Fruit fly (Drosophila melanogaster): ENCODE data around the gene CG6793.

The CG6793 gene

DNA sequence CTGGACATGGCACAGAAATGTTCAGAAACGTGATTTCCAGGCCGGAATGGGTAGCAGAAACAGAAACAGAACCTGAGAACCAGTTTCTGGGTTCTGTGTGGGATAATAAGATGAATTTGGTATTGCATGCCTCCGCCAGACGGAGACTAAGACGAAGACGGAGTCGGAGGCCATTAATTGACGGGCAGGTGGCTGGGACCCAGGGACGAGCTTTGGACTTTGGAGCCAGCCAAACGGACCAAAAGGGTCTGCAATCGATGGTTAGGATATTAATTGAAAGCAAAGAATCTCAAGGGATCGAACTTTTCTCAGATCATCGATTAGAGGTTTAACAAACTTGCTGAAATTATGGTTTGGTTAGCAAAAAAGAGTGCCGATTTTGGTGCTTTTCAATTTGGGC, 27.9 kb upstream of the CG6793 start:
- TF ChIP-seq Dif (GFP tag; optimal IDR thresholded peaks at IDR 0.05; ENCODE audit: partially characterized antibody) (peak; percentile 12), Jra (GFP tag; optimal IDR thresholded peaks at IDR 0.05) (no peak), woc (GFP tag; optimal IDR thresholded peaks at IDR 0.05) (no peak), Vsx2 (GFP tag; optimal IDR thresholded peaks at IDR 0.05; ENCODE audit: partially characterized antibody) (peak; percentile 36), psq (GFP tag; optimal IDR thresholded peaks at IDR 0.05) (peak; percentile 8)

DNA sequence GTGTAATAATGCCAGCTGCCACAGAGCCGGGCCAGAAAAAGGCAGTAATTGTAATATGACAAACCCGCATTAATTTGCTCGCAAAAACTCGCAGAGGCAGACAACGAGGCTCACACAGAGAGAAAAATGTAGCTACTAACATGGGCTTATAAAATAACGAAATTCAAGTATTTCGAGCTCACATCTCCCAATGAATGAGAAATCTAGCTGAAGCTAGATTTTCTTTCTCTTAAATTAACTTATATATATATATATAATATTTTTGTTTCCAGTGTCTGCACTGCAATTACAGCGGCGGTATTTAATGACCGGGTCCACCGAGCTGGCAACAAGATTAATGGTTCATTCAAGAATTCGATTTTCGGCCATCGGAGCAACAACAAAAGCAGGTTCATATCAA, 26.0 kb upstream of the CG6793 start:
- TF ChIP-seq Hnf4 (GFP tag; optimal IDR thresholded peaks at IDR 0.05) (no peak), dmrt93B (GFP tag; optimal IDR thresholded peaks at IDR 0.05) (peak; percentile 41), fru (GFP tag; optimal IDR thresholded peaks at IDR 0.05) (peak; percentile 43), jim (GFP tag; optimal IDR thresholded peaks at IDR 0.05) (no peak), HLH106 (tag; optimal IDR thresholded peaks at IDR 0.05) (peak; percentile 72), Myc (optimal IDR thresholded peaks at IDR 0.05) (no peak), N (GFP tag; optimal IDR thresholded peaks at IDR 0.05) (no peak), lola (GFP tag; optimal IDR thresholded peaks at IDR 0.05) (no peak), foxo (GFP tag; optimal IDR thresholded peaks at IDR 0.05) (peak in 1 of 2 experiments; percentile 55), Dfd (GFP tag; optimal IDR thresholded peaks at IDR 0.05) (no peak), sage (GFP tag; optimal IDR thresholded peaks at IDR 0.05) (peak; percentile 15), ey (GFP tag; optimal IDR thresholded peaks at IDR 0.05) (peak; percentile 12), pan (optimal IDR thresholded peaks at IDR 0.05) (no peak), rgr (GFP tag; optimal IDR thresholded peaks at IDR 0.05) (peak; percentile 66), dl (GFP tag; optimal IDR thresholded peaks at IDR 0.05; ENCODE audit: insufficient read depth in 1 of 2, partially characterized antibody in 2 of 2) (no peak), Abd-B (GFP tag; optimal IDR thresholded peaks at IDR 0.05) (no peak), CG32264 (GFP tag; optimal IDR thresholded peaks at IDR 0.05) (no peak), Rel (GFP tag; optimal IDR thresholded peaks at IDR 0.05) (no peak), Rel (tag; optimal IDR thresholded peaks at IDR 0.05) (peak; percentile 24), GATAd (GFP tag; optimal IDR thresholded peaks at IDR 0.05) (no peak), Sp1 (GFP tag; optimal IDR thresholded peaks at IDR 0.05) (peak; percentile 76), brk (GFP tag; optimal IDR thresholded peaks at IDR 0.05) (peak; percentile 11), OdsH (GFP tag; optimal IDR thresholded peaks at IDR 0.05) (peak; percentile 49), psq (GFP tag; optimal IDR thresholded peaks at IDR 0.05) (peak; percentile 59), h (GFP tag; optimal IDR thresholded peaks at IDR 0.05) (peak; percentile 59), Hr78 (GFP tag; optimal IDR thresholded peaks at IDR 0.05) (no peak)

DNA sequence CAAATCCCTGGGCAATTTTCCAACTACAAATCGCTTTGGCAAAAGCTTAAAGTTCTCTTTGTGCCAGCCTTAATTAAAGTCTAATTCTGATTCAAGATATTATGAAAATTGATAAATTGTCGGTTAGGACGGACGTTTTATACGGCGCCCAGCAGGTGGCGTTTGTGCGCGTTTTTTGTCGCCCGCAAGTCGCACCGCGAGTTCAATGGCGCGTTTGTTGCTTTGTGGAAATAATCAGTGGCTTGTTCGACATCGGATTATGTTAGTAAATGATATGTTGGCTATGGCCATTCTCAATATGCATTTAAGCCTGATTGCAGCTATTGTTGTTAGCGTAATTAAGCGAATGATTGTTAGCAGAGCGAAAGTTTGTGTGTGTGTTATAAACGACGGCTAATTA, 20.3 kb upstream of the CG6793 start:
- TF ChIP-seq Myc (optimal IDR thresholded peaks at IDR 0.05) (peak; percentile 40), fru (GFP tag; optimal IDR thresholded peaks at IDR 0.05) (no peak)

DNA sequence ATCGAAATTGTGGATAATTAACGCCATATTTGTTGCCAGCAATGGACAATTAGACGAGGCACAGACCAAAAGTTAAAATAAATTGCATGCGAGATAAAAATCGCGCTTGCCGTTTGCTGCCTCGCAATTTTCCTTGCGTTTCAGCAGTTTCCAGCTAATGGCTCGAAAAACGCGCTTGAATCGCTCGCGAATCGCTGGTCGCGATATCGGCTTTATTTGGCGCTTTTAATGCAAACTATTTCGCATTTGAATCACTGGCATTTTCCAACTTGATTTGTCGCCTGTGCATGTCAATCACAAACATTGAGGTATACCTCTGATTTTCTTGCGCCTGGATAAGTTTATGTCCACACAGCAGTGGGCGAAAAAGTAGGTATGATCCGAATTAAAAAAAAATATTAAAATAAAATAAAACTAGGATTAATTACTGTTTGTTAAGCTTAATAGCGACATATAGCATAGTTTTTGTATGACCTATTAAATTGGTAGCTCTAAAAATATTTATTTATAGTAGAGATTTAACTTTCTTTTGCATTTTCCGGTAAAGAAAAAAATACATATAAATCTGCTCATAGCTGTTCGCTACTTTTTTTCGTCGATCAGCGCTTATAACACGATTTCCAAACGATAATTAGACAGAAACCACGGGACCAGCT, 18.9 kb upstream of the CG6793 start:
- TF ChIP-seq CG32264 (GFP tag; optimal IDR thresholded peaks at IDR 0.05) (no peak), Jra (GFP tag; optimal IDR thresholded peaks at IDR 0.05) (no peak), Sp1 (GFP tag; optimal IDR thresholded peaks at IDR 0.05) (no peak), dmrt93B (GFP tag; optimal IDR thresholded peaks at IDR 0.05) (no peak), psq (GFP tag; optimal IDR thresholded peaks at IDR 0.05) (no peak), Myc (optimal IDR thresholded peaks at IDR 0.05) (no peak), usp (GFP tag; optimal IDR thresholded peaks at IDR 0.05) (no peak), br (GFP tag; optimal IDR thresholded peaks at IDR 0.05) (no peak), lola (GFP tag; optimal IDR thresholded peaks at IDR 0.05) (no peak), sv (GFP tag; optimal IDR thresholded peaks at IDR 0.05) (no peak), N (GFP tag; optimal IDR thresholded peaks at IDR 0.05) (no peak), GATAd (GFP tag; optimal IDR thresholded peaks at IDR 0.05) (no peak), sage (GFP tag; optimal IDR thresholded peaks at IDR 0.05) (no peak), jim (GFP tag; optimal IDR thresholded peaks at IDR 0.05) (no peak), dl (GFP tag; optimal IDR thresholded peaks at IDR 0.05; ENCODE audit: insufficient read depth in 1 of 2, partially characterized antibody in 2 of 2) (no peak)

DNA sequence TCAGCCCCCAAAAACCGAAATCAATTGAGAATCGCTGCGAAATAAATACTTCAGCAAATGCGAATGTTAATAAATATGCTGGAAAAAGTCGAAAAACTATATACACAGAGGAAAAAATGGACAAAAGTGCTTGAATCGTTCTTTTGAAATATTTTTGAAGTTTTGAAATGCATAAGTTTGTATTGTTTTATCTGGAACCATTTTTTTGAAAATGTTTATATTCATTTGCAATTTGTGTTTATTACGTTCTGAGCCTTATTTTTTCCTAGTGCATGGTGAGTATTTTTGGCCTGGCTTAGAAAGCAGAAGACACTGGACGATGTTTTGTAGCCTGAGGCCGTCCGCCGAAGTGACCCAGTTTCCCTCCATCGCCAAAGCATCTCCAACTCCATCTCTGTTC, 17.2 kb upstream of the CG6793 start:
- no peak for TF ChIP-seq Myc (optimal IDR thresholded peaks at IDR 0.05)
- no peak for TF ChIP-seq sv (GFP tag; optimal IDR thresholded peaks at IDR 0.05)
- TF ChIP-seq Jra (GFP tag; optimal IDR thresholded peaks at IDR 0.05): no peak
- no peak for TF ChIP-seq CG9705 (GFP tag; optimal IDR thresholded peaks at IDR 0.05)
- TF ChIP-seq Abd-B (GFP tag; optimal IDR thresholded peaks at IDR 0.05): no peak
- no peak for TF ChIP-seq Dfd (GFP tag; optimal IDR thresholded peaks at IDR 0.05)
- TF ChIP-seq tai (GFP tag; optimal IDR thresholded peaks at IDR 0.05): no peak
- TF ChIP-seq OdsH (GFP tag; optimal IDR thresholded peaks at IDR 0.05): peak; percentile 11
- TF ChIP-seq usp (GFP tag; optimal IDR thresholded peaks at IDR 0.05): no peak
- TF ChIP-seq lola (GFP tag; optimal IDR thresholded peaks at IDR 0.05): no peak
- TF ChIP-seq Hnf4 (GFP tag; optimal IDR thresholded peaks at IDR 0.05): no peak
- TF ChIP-seq woc (GFP tag; optimal IDR thresholded peaks at IDR 0.05): no peak
- TF ChIP-seq dl (GFP tag; optimal IDR thresholded peaks at IDR 0.05; ENCODE audit: insufficient read depth in 1 of 2, partially characterized antibody in 2 of 2): no peak
- TF ChIP-seq CrebA (GFP tag; optimal IDR thresholded peaks at IDR 0.05; ENCODE audit: borderline replicate concordance): no peak
- TF ChIP-seq Rel (GFP tag; optimal IDR thresholded peaks at IDR 0.05): no peak
- TF ChIP-seq Rel (tag; optimal IDR thresholded peaks at IDR 0.05): no peak
- TF ChIP-seq sage (GFP tag; optimal IDR thresholded peaks at IDR 0.05): no peak
- no peak for TF ChIP-seq Sp1 (GFP tag; optimal IDR thresholded peaks at IDR 0.05)
- TF ChIP-seq HLH106 (tag; optimal IDR thresholded peaks at IDR 0.05): no peak
- TF ChIP-seq brk (GFP tag; optimal IDR thresholded peaks at IDR 0.05): no peak
- TF ChIP-seq fru (GFP tag; optimal IDR thresholded peaks at IDR 0.05): peak; percentile 16
- no peak for TF ChIP-seq CG32264 (GFP tag; optimal IDR thresholded peaks at IDR 0.05)
- no peak for TF ChIP-seq Vsx2 (GFP tag; optimal IDR thresholded peaks at IDR 0.05; ENCODE audit: partially characterized antibody)
- no peak for TF ChIP-seq pan (optimal IDR thresholded peaks at IDR 0.05)
- TF ChIP-seq Hr83 (GFP tag; optimal IDR thresholded peaks at IDR 0.05; ENCODE audit: poor library complexity, severe bottlenecking): no peak
- no peak for TF ChIP-seq br (GFP tag; optimal IDR thresholded peaks at IDR 0.05)
- no peak for TF ChIP-seq Mio (GFP tag; optimal IDR thresholded peaks at IDR 0.05)

All from whole organism, wandering third instar larva.